Fruit fly (Drosophila melanogaster): ENCODE results near the gene Wwox.

- TF ChIP-seq psq (optimal IDR thresholded peaks at IDR 0.05) (no peak), Dll (optimal IDR thresholded peaks at IDR 0.05) (no peak)
Observed at dm6 chr2L:8039688-8040087, 35.6 kb upstream of the Wwox start, which contains the start of gene CG7367.
